Fruit fly (Drosophila melanogaster) whole organism, embryonic: ENCODE results near the gene mnd.

Source experiments
- Antp ChIP-seq: fragments of 200-800 bp; sonication (Bioruptor generic); optimal IDR thresholded peaks from 3 replicates; lab custom pipeline; 2016; ENCODE audit warnings: missing biosample characterization, missing genetic modification characterization
- BEAF-32 ChIP-seq: fragments of 200-800 bp; sonication (Bioruptor generic); optimal IDR thresholded peaks from 3 replicates; lab custom pipeline; 2017; ENCODE audit warnings: missing biosample characterization, missing genetic modification characterization, mild to moderate bottlenecking, moderate library complexity, missing genetic modification reagents
- CG10147 ChIP-seq: fragments of 200-800 bp; sonication (Bioruptor generic); optimal IDR thresholded peaks from 2 replicates; lab custom pipeline; 2019; ENCODE audit warnings: missing biosample characterization, mild to moderate bottlenecking, missing genetic modification characterization, moderate library complexity
- CG10565 ChIP-seq: fragments of 200-800 bp; sonication (Bioruptor generic); optimal IDR thresholded peaks from 3 replicates; lab custom pipeline; 2016; ENCODE audit warnings: missing biosample characterization, mild to moderate bottlenecking, missing genetic modification characterization
- CG15269 ChIP-seq: fragments of 200-800 bp; sonication (Bioruptor generic); optimal IDR thresholded peaks from 2 replicates; lab custom pipeline; 2018; ENCODE audit warnings: missing biosample characterization, mild to moderate bottlenecking, missing genetic modification characterization, moderate library complexity
- CG16779 ChIP-seq: fragments of 200-800 bp; sonication (Bioruptor generic); IDR thresholded peaks from 2 replicates; pipeline ENCODE4 v1.3.6; 2022; ENCODE audit warnings: missing biosample characterization, missing genetic modification characterization
- CG17359 ChIP-seq: fragments of 200-800 bp; sonication (Bioruptor generic); optimal IDR thresholded peaks from 3 replicates; lab custom pipeline; 2018; ENCODE audit warnings: missing biosample characterization, mild to moderate bottlenecking, missing genetic modification characterization, moderate library complexity
- CG30020 ChIP-seq: fragments of 200-800 bp; optimal IDR thresholded peaks from 2 replicates; lab custom pipeline; 2019; ENCODE audit warnings: missing biosample characterization, mild to moderate bottlenecking, missing genetic modification characterization, moderate library complexity
- CG3281 ChIP-seq: fragments of 200-800 bp; sonication (Bioruptor generic); optimal IDR thresholded peaks from 3 replicates; lab custom pipeline; 2017; ENCODE audit warnings: missing biosample characterization, mild to moderate bottlenecking, missing genetic modification characterization
- CG3995 ChIP-seq: fragments of 200-800 bp; sonication (Bioruptor generic); optimal IDR thresholded peaks from 3 replicates; lab custom pipeline; 2016; ENCODE audit warnings: missing biosample characterization, missing genetic modification characterization
- CG4360 ChIP-seq: fragments of 200-800 bp; sonication (Bioruptor generic); IDR thresholded peaks from 2 replicates; pipeline ENCODE4 v1.3.6; 2022; ENCODE audit warnings: missing biosample characterization, missing genetic modification characterization
- CG4707 ChIP-seq: fragments of 200-800 bp; sonication (Bioruptor generic); optimal IDR thresholded peaks from 2 replicates; lab custom pipeline; 2018; ENCODE audit warnings: missing biosample characterization, mild to moderate bottlenecking, missing genetic modification characterization, moderate library complexity
- CG4820 ChIP-seq: fragments of 200-800 bp; sonication (Bioruptor generic); optimal IDR thresholded peaks from 3 replicates; lab custom pipeline; 2016; ENCODE audit warnings: missing biosample characterization, missing genetic modification characterization
- CG6765 ChIP-seq: fragments of 200-800 bp; sonication (Bioruptor generic); optimal IDR thresholded peaks from 3 replicates; lab custom pipeline; 2017; ENCODE audit warnings: missing biosample characterization, mild to moderate bottlenecking, missing genetic modification characterization
- CG7372 ChIP-seq: fragments of 200-800 bp; sonication (Bioruptor generic); IDR thresholded peaks from 2 replicates; pipeline ENCODE4 v1.3.6; 2022; ENCODE audit warnings: missing biosample characterization, missing genetic modification characterization
- CG7745 ChIP-seq: fragments of 200-800 bp; sonication (Bioruptor generic); optimal IDR thresholded peaks from 2 replicates; lab custom pipeline; 2018; ENCODE audit warnings: missing biosample characterization, mild to moderate bottlenecking, missing genetic modification characterization, moderate library complexity
- CG7928 ChIP-seq: fragments of 200-800 bp; sonication (Bioruptor generic); optimal IDR thresholded peaks from 2 replicates; lab custom pipeline; 2017; ENCODE audit warnings: missing biosample characterization, mild to moderate bottlenecking, missing genetic modification characterization
- CG8359 ChIP-seq: fragments of 200-800 bp; sonication (Bioruptor generic); optimal IDR thresholded peaks from 2 replicates; lab custom pipeline; 2017; ENCODE audit warnings: missing biosample characterization, mild to moderate bottlenecking, missing genetic modification characterization, borderline replicate concordance
- CG9932 ChIP-seq: fragments of 200-800 bp; sonication (Bioruptor generic); IDR thresholded peaks from 2 replicates; pipeline ENCODE4 v1.3.6; 2022; ENCODE audit warnings: missing biosample characterization, missing genetic modification characterization
- H2.0 ChIP-seq: fragments of 200-800 bp; sonication (Bioruptor generic); IDR thresholded peaks from 2 replicates; pipeline ENCODE4 v1.3.6; 2022; ENCODE audit warnings: missing biosample characterization, missing genetic modification characterization
- Hey ChIP-seq: fragments of 200-800 bp; sonication (Bioruptor generic); optimal IDR thresholded peaks from 3 replicates; lab custom pipeline; 2018; ENCODE audit warnings: missing biosample characterization, mild to moderate bottlenecking, missing genetic modification characterization
- Lim3 ChIP-seq: fragments of 200-800 bp; sonication (Bioruptor generic); IDR thresholded peaks from 2 replicates; pipeline ENCODE4 v1.3.6; 2022; ENCODE audit warnings: missing biosample characterization, missing genetic modification characterization
- Oli ChIP-seq: fragments of 200-800 bp; sonication (Bioruptor generic); optimal IDR thresholded peaks from 2 replicates; lab custom pipeline; 2018; ENCODE audit warnings: missing biosample characterization, mild to moderate bottlenecking, missing genetic modification characterization, moderate library complexity
- Scr ChIP-seq: fragments of 200-800 bp; sonication (Bioruptor generic); IDR thresholded peaks from 2 replicates; pipeline ENCODE4 v1.3.6; 2022; ENCODE audit warnings: missing biosample characterization, missing genetic modification characterization; ENCODE audit not compliant: partially characterized antibody
- Six4 ChIP-seq: fragments of 200-800 bp; sonication (Bioruptor generic); optimal IDR thresholded peaks from 2 replicates; lab custom pipeline; 2016; ENCODE audit warnings: missing biosample characterization, missing genetic modification characterization
- Stat92E ChIP-seq, 3 experiments: fragments of >200 bp in 2 of 3; fragments of 200-800 bp in 1 of 3; sonication (Bioruptor generic) in 1 of 3; optimal IDR thresholded peaks; 2 replicates each; lab custom pipeline; 2017 to 2019; ENCODE audit warnings: missing biosample characterization in 3 of 3, missing genetic modification characterization in 3 of 3, mild to moderate bottlenecking in 1 of 3, moderate library complexity in 1 of 3
- abd-A ChIP-seq: fragments of 200-800 bp; sonication (Bioruptor generic); optimal IDR thresholded peaks from 3 replicates; lab custom pipeline; 2019; ENCODE audit warnings: missing biosample characterization, mild to moderate bottlenecking, missing genetic modification characterization, moderate library complexity
- bab2 ChIP-seq: fragments of 200-800 bp; sonication (Bioruptor generic); optimal IDR thresholded peaks from 2 replicates; lab custom pipeline; 2016; ENCODE audit warnings: missing biosample characterization, missing genetic modification characterization
- cwo ChIP-seq: fragments of 200-800 bp; sonication (Bioruptor generic); optimal IDR thresholded peaks from 3 replicates; lab custom pipeline; 2017; ENCODE audit warnings: missing biosample characterization, missing genetic modification characterization, mild to moderate bottlenecking, moderate library complexity, missing genetic modification reagents
- dysf ChIP-seq: fragments of 200-800 bp; sonication (Bioruptor generic); IDR thresholded peaks from 3 replicates; pipeline ENCODE4 v1.3.6; 2022; ENCODE audit warnings: missing biosample characterization, missing genetic modification characterization
- emc ChIP-seq: fragments of 200-800 bp; sonication (Bioruptor generic); optimal IDR thresholded peaks from 2 replicates; lab custom pipeline; 2016; ENCODE audit warnings: missing biosample characterization, missing genetic modification characterization
- hbn ChIP-seq: fragments of 200-800 bp; sonication (Bioruptor generic); IDR thresholded peaks from 2 replicates; pipeline ENCODE4 v1.3.6; 2022; ENCODE audit warnings: missing biosample characterization, missing genetic modification characterization; ENCODE audit not compliant: partially characterized antibody
- insv ChIP-seq, 2 experiments: fragments of 200-800 bp; sonication (Bioruptor generic); optimal IDR thresholded peaks; 3 replicates each; lab custom pipeline; 2016 to 2018; ENCODE audit warnings: missing biosample characterization in 2 of 2, missing genetic modification characterization in 2 of 2
- lbe ChIP-seq: fragments of 200-800 bp; sonication (Bioruptor generic); optimal IDR thresholded peaks from 2 replicates; lab custom pipeline; 2016; ENCODE audit warnings: missing biosample characterization, mild to moderate bottlenecking, missing genetic modification characterization
- lilli ChIP-seq: fragments of 200-800 bp; sonication (Bioruptor generic); optimal IDR thresholded peaks from 3 replicates; lab custom pipeline; 2016; ENCODE audit warnings: missing biosample characterization, missing genetic modification characterization
- mam ChIP-seq: fragments of 200-800 bp; sonication (Bioruptor generic); optimal IDR thresholded peaks from 3 replicates; lab custom pipeline; 2016; ENCODE audit warnings: missing biosample characterization, missing genetic modification characterization
- nau ChIP-seq: fragments of 200-800 bp; sonication (Bioruptor generic); optimal IDR thresholded peaks from 3 replicates; lab custom pipeline; 2017; ENCODE audit warnings: missing biosample characterization, mild to moderate bottlenecking, missing genetic modification characterization, missing genetic modification reagents
- pan ChIP-seq, 4 experiments: fragments of >200 bp in 3 of 4; fragments of 200-800 bp in 1 of 4; sonication (Bioruptor generic) in 1 of 4; optimal IDR thresholded peaks in 3 of 4; IDR thresholded peaks in 1 of 4; 2 replicates each; pipeline versions ENCODE4 v1.3.6 to Lab custom; 2017 to 2022; ENCODE audit warnings: missing biosample characterization in 2 of 4, missing genetic modification characterization in 2 of 4, mixed read lengths in 1 of 4
- pum ChIP-seq: fragments of 200-800 bp; sonication (Bioruptor generic); optimal IDR thresholded peaks from 2 replicates; lab custom pipeline; 2016; ENCODE audit warnings: missing biosample characterization, missing genetic modification characterization
- run ChIP-seq: fragments of 200-800 bp; sonication (Bioruptor generic); optimal IDR thresholded peaks from 3 replicates; lab custom pipeline; 2018; ENCODE audit warnings: missing biosample characterization, mild to moderate bottlenecking, missing genetic modification characterization
- sc ChIP-seq, 3 experiments: fragments of >200 bp in 2 of 3; fragments of 200-800 bp in 1 of 3; sonication (Bioruptor generic) in 1 of 3; optimal IDR thresholded peaks; 2 replicates in 2 of 3; 3 replicates in 1 of 3; lab custom pipeline; 2017; ENCODE audit warnings: mild to moderate bottlenecking in 1 of 3, missing biosample characterization in 1 of 3, missing genetic modification characterization in 1 of 3, missing genetic modification reagents in 1 of 3
- schlank ChIP-seq: fragments of 200-800 bp; sonication (Bioruptor generic); optimal IDR thresholded peaks from 2 replicates; lab custom pipeline; 2018; ENCODE audit warnings: missing biosample characterization, mild to moderate bottlenecking, missing genetic modification characterization
- sd ChIP-seq: fragments of 200-800 bp; sonication (Bioruptor generic); optimal IDR thresholded peaks from 3 replicates; lab custom pipeline; 2018; ENCODE audit warnings: missing biosample characterization, mild to moderate bottlenecking, missing genetic modification characterization, moderate library complexity
- shn ChIP-seq: fragments of 200-800 bp; sonication (Bioruptor generic); optimal IDR thresholded peaks from 3 replicates; lab custom pipeline; 2016; ENCODE audit warnings: missing biosample characterization, missing genetic modification characterization
- sob ChIP-seq: fragments of 200-800 bp; sonication (Bioruptor generic); IDR thresholded peaks from 2 replicates; pipeline ENCODE4 v1.3.6; 2022; ENCODE audit warnings: missing biosample characterization, missing genetic modification characterization
- yki ChIP-seq: fragments of >200 bp; optimal IDR thresholded peaks from 3 replicates; lab custom pipeline; 2018
- zen ChIP-seq: fragments of 200-800 bp; sonication (Bioruptor generic); optimal IDR thresholded peaks from 3 replicates; lab custom pipeline; 2018; ENCODE audit warnings: missing biosample characterization, mild to moderate bottlenecking, missing genetic modification characterization, moderate library complexity

The mnd gene

DNA sequence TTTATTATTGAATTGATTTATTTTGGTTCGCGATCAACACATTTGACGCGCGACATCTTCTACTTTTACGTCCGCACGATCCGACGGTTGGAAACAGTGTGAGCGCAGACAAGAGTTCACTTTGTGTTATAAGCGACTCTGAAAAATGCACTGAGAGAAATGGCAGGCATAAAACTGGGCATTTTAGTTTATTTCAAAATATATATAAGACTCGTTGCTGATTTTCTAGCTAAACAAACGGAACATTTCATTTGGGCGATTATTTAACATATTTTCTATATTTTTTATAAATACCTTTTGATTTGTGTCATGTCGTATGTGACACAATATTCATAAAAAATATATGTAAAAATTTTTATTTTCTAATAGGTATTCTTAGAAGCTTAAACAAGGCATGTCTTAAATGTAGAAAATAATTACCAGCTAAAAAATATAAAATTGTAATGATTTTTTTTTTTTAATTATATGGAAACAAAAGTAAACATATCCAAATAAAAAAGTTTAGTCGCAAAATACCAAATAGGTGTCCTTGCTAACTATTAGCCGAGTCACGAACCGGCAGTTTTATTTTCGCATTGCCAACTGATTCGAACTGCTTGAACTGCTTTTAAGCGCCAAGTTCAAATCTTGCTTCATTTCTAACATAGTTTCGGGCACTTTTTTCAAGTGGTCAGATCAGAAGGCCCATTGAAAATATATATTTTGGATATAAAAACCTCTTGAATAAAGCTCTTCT lies 29.2 kb downstream of the mnd start, which contains the start of gene Reck (continued):
- TF ChIP-seq CG7372 (GFP tag; lab: Robert Waterston, UW) (peak; percentile 59), cwo (GFP tag; lab: Kevin White, UChicago) (peak; percentile 76), BEAF-32 (GFP tag; lab: Kevin White, UChicago) (no peak), Lim3 (no peak), zen (tag; lab: Kevin White, UChicago) (peak; percentile 81), CG10147 (GFP tag; lab: Kevin White, UChicago) (peak; percentile 76), Oli (tag; lab: Kevin White, UChicago) (peak; percentile 71), CG8359 (GFP tag; lab: Kevin White, UChicago) (peak; percentile 78), abd-A (tag; lab: Kevin White, UChicago) (no peak), CG16779 (GFP tag; lab: Robert Waterston, UW) (0 out of 2 replicates have a peak, but pooled peaks have one; percentile 11), CG4707 (GFP tag; lab: Kevin White, UChicago) (peak; percentile 56), lbe (GFP tag; lab: Kevin White, UChicago) (peak; percentile 65), CG3995 (GFP tag; lab: Kevin White, UChicago) (no peak), dysf (GFP tag; lab: Robert Waterston, UW) (peak; percentile 79), CG7745 (tag; lab: Kevin White, UChicago) (no peak), CG4820 (GFP tag; lab: Kevin White, UChicago) (peak; percentile 78), Stat92E (GFP tag; optimal IDR thresholded peaks at IDR 0.05; lab: Kevin White, UChicago) (peak in 1 of 3 experiments; percentile 27), mam (GFP tag; lab: Kevin White, UChicago) (peak; percentile 56), CG10565 (GFP tag; lab: Kevin White, UChicago) (no peak), hbn (GFP tag; lab: Robert Waterston, UW) (no peak), sd (tag; lab: Kevin White, UChicago) (peak; percentile 3), CG9932 (GFP tag; lab: Robert Waterston, UW) (peak; percentile 60), H2.0 (GFP tag; lab: Robert Waterston, UW) (peak; percentile 59), CG30020 (tag; lab: Kevin White, UChicago) (no peak), nau (GFP tag; lab: Kevin White, UChicago) (peak; percentile 73), run (peak; percentile 69), yki (lab: Kevin White, UChicago) (peak; percentile 11), Hey (no peak), CG17359 (peak; percentile 91), pan (optimal IDR thresholded peaks at IDR 0.05; lab: Kevin White, UChicago) (no peak), pan (GFP tag; optimal IDR thresholded peaks at IDR 0.05 in 1 of 2, IDR thresholded peaks at IDR 0.05 in 1 of 2) (peak in 1 of 2 experiments; percentile 89), CG7928 (GFP tag; lab: Kevin White, UChicago) (peak; percentile 5), sob (GFP tag; lab: Robert Waterston, UW) (peak; percentile 64), Six4 (GFP tag; lab: Kevin White, UChicago) (peak; percentile 79), pum (GFP tag; lab: Kevin White, UChicago) (peak; percentile 47), schlank (tag; lab: Kevin White, UChicago) (peak; percentile 18), Antp (GFP tag; lab: Kevin White, UChicago) (no peak), CG6765 (GFP tag; lab: Kevin White, UChicago) (peak; percentile 59), sc (optimal IDR thresholded peaks at IDR 0.05; lab: Kevin White, UChicago) (no peak), sc (GFP tag; optimal IDR thresholded peaks at IDR 0.05; lab: Kevin White, UChicago) (peak; percentile 52), insv (GFP tag; optimal IDR thresholded peaks at IDR 0.05; lab: Kevin White, UChicago) (no peak), CG4360 (peak; percentile 43; the same call in 1 of the 2 replicates), shn (no peak), emc (peak; percentile 37), Scr (GFP tag; lab: Robert Waterston, UW) (no peak), bab2 (GFP tag; lab: Kevin White, UChicago) (peak; percentile 57), CG3281 (GFP tag; lab: Kevin White, UChicago) (peak; percentile 84), CG15269 (tag; lab: Kevin White, UChicago) (peak; percentile 83), lilli (peak; percentile 71)
